Worm (Caenorhabditis elegans): Measurements from ENCODE around the gene clec-5.
A peak's percentile ranks its signal among the peaks of the same experiment; 100 is the strongest.

clec-5 gene

ce11 chrIII:4922020-4922419 lies 38.6 kb upstream of the clec-5 start, which contains the start of gene mmab-1:
TSS of gene mmab-1 (minus strand) at chrIII:4922114.
- peak; percentile 23 for TF ChIP-seq gmeb-1 (tag; optimal IDR thresholded peaks at IDR 0.05)
- TF ChIP-seq sma-3 (GFP tag; optimal IDR thresholded peaks at IDR 0.05) = peak; percentile 69
- TF ChIP-seq lin-11 (tag; optimal IDR thresholded peaks at IDR 0.05) = peak; percentile 57
- peak; percentile 1 for TF ChIP-seq F13H6.1 (tag; optimal IDR thresholded peaks at IDR 0.05)
- peak in 1 of 2 experiments; percentile 46 for TF ChIP-seq lsy-2 (tag; optimal IDR thresholded peaks at IDR 0.05)
- TF ChIP-seq nhr-25 (tag; optimal IDR thresholded peaks at IDR 0.05) = peak; percentile 20

ce11 chrIII:4920221-4920620 lies 36.8 kb upstream of the clec-5 start, which contains the start of gene ula-1:
TSS of gene ula-1 (minus strand) at chrIII:4920321.
- TF ChIP-seq nhr-6 (tag; optimal IDR thresholded peaks at IDR 0.05) (no peak), nhr-12 (tag; optimal IDR thresholded peaks at IDR 0.05) (no peak), unc-39 (tag; optimal IDR thresholded peaks at IDR 0.05) (no peak)

- TF ChIP-seq nhr-77 (tag; optimal IDR thresholded peaks at IDR 0.05) = no peak
- no peak for TF ChIP-seq unc-55 (GFP tag; optimal IDR thresholded peaks at IDR 0.05)
- no peak for TF ChIP-seq blmp-1 (tag; optimal IDR thresholded peaks at IDR 0.05; ENCODE audit: insufficient read depth)
- no peak for TF ChIP-seq mbf-1 (tag; optimal IDR thresholded peaks at IDR 0.05)
- no peak for TF ChIP-seq mab-5 (tag; optimal IDR thresholded peaks at IDR 0.05)
- TF ChIP-seq ztf-11 (tag; optimal IDR thresholded peaks at IDR 0.05) = no peak
- no peak for TF ChIP-seq nhr-10 (tag; optimal IDR thresholded peaks at IDR 0.05)
- no peak for TF ChIP-seq lin-39 (tag; optimal IDR thresholded peaks at IDR 0.05)
- no peak for TF ChIP-seq lin-11 (tag; optimal IDR thresholded peaks at IDR 0.05)
- no peak for TF ChIP-seq nhr-129 (tag; optimal IDR thresholded peaks at IDR 0.05)
- TF ChIP-seq Y55F3AM.14 (GFP tag; optimal IDR thresholded peaks at IDR 0.05) = no peak
- no peak for TF ChIP-seq ztf-1 (GFP tag; conservative IDR thresholded peaks at IDR 0.05)
- TF ChIP-seq unc-62 (GFP tag; optimal IDR thresholded peaks at IDR 0.05) = no peak
- TF ChIP-seq ceh-82 (tag; optimal IDR thresholded peaks at IDR 0.05) = no peak
- TF ChIP-seq elt-1 (tag; optimal IDR thresholded peaks at IDR 0.05) = no peak
- TF ChIP-seq lsy-2 (tag; optimal IDR thresholded peaks at IDR 0.05) = no peak
- TF ChIP-seq ama-1 (optimal IDR thresholded peaks at IDR 0.05) = no peak
- TF ChIP-seq gmeb-1 (tag; optimal IDR thresholded peaks at IDR 0.05) = no peak
- no peak for TF ChIP-seq nhr-237 (tag; optimal IDR thresholded peaks at IDR 0.05)
Measured at ce11 chrIII:4918906-4919305, 35.5 kb upstream of the clec-5 start.

DNA sequence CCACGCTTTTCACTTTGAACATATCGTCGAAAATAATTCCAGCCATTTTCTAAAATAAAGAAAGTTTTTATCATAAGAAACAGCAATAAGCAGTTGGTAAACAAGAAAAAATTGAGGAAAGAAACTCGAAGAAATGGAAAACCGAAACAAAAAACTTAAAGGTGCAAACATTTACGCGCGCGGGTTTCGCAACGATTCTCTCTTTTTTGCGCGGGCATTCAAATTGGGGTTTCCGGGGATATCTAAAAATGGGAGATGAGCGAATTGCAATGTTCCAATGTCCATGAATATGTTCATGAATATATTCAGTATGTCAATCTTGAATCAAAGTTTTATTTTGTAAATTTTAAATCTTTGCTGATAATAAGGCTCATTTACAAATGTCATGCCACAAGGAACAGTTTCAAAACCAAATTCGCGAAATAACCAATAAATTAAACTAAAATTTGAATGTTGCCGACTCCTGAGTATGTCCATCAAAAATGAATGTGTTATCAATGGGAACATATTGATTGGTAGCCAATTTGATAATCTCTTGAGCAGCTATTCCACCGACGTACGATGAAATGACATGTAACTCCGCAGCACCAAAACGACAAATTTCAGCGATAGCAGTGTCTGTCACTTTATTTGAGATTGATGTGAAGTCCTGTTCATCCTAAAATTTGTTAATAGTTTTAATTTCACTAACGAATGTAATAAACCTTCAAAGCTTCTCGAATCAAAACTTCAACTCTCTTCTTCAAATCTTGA lies 34.7 kb upstream of the clec-5 start, which contains the start of gene rpb-8:
Gene rpb-8 (minus strand): TSS at position 49 of the 753 bp plus-strand sequence.
- TF ChIP-seq blmp-1 (tag; optimal IDR thresholded peaks at IDR 0.05; ENCODE audit: insufficient read depth) = peak; percentile 18
- peak; percentile 89 for TF ChIP-seq gmeb-1 (tag; optimal IDR thresholded peaks at IDR 0.05)
- peak; percentile 29 for TF ChIP-seq fos-1 (tag; optimal IDR thresholded peaks at IDR 0.05)
- TF ChIP-seq F13H6.1 (tag; optimal IDR thresholded peaks at IDR 0.05) = peak; percentile 29
- no peak for TF ChIP-seq ceh-82 (tag; optimal IDR thresholded peaks at IDR 0.05)
- no peak for TF ChIP-seq elt-3 (tag; optimal IDR thresholded peaks at IDR 0.05)
- peak; percentile 90 for TF ChIP-seq unc-55 (GFP tag; optimal IDR thresholded peaks at IDR 0.05)
- TF ChIP-seq ama-1 (optimal IDR thresholded peaks at IDR 0.05) = peak; percentile 44
- TF ChIP-seq C34F6.9 (tag; optimal IDR thresholded peaks at IDR 0.05) = peak; percentile 64
- TF ChIP-seq snpc-4 (tag; optimal IDR thresholded peaks at IDR 0.05) = peak; percentile 13
- TF ChIP-seq sma-3 (GFP tag; optimal IDR thresholded peaks at IDR 0.05) = peak; percentile 18
- TF ChIP-seq nhr-23 (tag; optimal IDR thresholded peaks at IDR 0.05) = no peak
- TF ChIP-seq dmd-4 (tag; optimal IDR thresholded peaks at IDR 0.05) = no peak
- no peak for TF ChIP-seq ZK546.5 (tag; optimal IDR thresholded peaks at IDR 0.05)
- no peak for TF ChIP-seq ztf-4 (tag; optimal IDR thresholded peaks at IDR 0.05)
- peak; percentile 14 to 75 for TF ChIP-seq lsy-2 (tag; optimal IDR thresholded peaks at IDR 0.05)
- TF ChIP-seq sma-9 (GFP tag; optimal IDR thresholded peaks at IDR 0.05) = peak; percentile 13
- no peak for TF ChIP-seq sma-9 (tag; optimal IDR thresholded peaks at IDR 0.05)
- TF ChIP-seq lin-11 (tag; optimal IDR thresholded peaks at IDR 0.05) = peak; percentile 1
- peak; percentile 45 for TF ChIP-seq crh-2 (tag; optimal IDR thresholded peaks at IDR 0.05)
- TF ChIP-seq unc-62 (GFP tag; optimal IDR thresholded peaks at IDR 0.05) = no peak
- no peak for TF ChIP-seq nhr-237 (tag; optimal IDR thresholded peaks at IDR 0.05)
- TF ChIP-seq mdl-1 (tag; optimal IDR thresholded peaks at IDR 0.05) = no peak
- TF ChIP-seq nhr-21 (tag; optimal IDR thresholded peaks at IDR 0.05) = peak; percentile 3
- no peak for TF ChIP-seq peb-1 (tag; optimal IDR thresholded peaks at IDR 0.05)
- TF ChIP-seq lin-13 (GFP tag; optimal IDR thresholded peaks at IDR 0.05) = peak; percentile 46
- TF ChIP-seq unc-39 (tag; optimal IDR thresholded peaks at IDR 0.05) = no peak
- no peak for TF ChIP-seq ceh-16 (tag; optimal IDR thresholded peaks at IDR 0.05)
- peak; percentile 16 for TF ChIP-seq nhr-25 (tag; optimal IDR thresholded peaks at IDR 0.05)
- no peak for TF ChIP-seq mbf-1 (tag; optimal IDR thresholded peaks at IDR 0.05)
- TF ChIP-seq nhr-129 (tag; optimal IDR thresholded peaks at IDR 0.05) = peak; percentile 55
